Worm (Caenorhabditis elegans) whole organism, early embryonic: ENCODE results near the gene alr-1.

ENCODE experiments used
- aly-1 ChIP-seq: sonication (generic microtip); optimal IDR thresholded peaks from 2 replicates; lab custom pipeline; 2016; ENCODE audit warnings: missing genetic modification characterization, missing compliant biosample characterization
- flt-1 ChIP-seq: fragments of 200-800 bp; sonication (Bioruptor generic); IDR thresholded peaks from 2 replicates; pipeline ENCODE4 v1.3.6; 2022; ENCODE audit warnings: missing genetic modification characterization, missing compliant biosample characterization
- hmg-4 ChIP-seq: fragments of 200-800 bp; sonication (Bioruptor generic); optimal IDR thresholded peaks from 2 replicates; lab custom pipeline; 2018; ENCODE audit warnings: mild to moderate bottlenecking, missing genetic modification characterization, missing compliant biosample characterization
- scrt-1 ChIP-seq: fragments of 200-800 bp; sonication (Bioruptor generic); IDR thresholded peaks from 2 replicates; pipeline ENCODE4 v1.3.6; 2022; ENCODE audit warnings: missing genetic modification characterization, missing compliant biosample characterization
- sea-1 ChIP-seq: fragments of 200-800 bp; sonication (Bioruptor generic); conservative IDR thresholded peaks from 2 replicates; pipeline ENCODE4 v1.3.6; 2022; ENCODE audit warnings: missing genetic modification characterization, missing compliant biosample characterization
- tbx-11 ChIP-seq: fragments of 200-800 bp; sonication (Bioruptor generic); IDR thresholded peaks from 2 replicates; pipeline ENCODE4 v1.3.6; 2022; ENCODE audit warnings: missing genetic modification characterization, missing compliant biosample characterization
- tra-4 ChIP-seq: sonication (generic microtip); optimal IDR thresholded peaks from 2 replicates; lab custom pipeline; 2017; ENCODE audit warnings: missing genetic modification characterization, missing compliant biosample characterization

DNA sequence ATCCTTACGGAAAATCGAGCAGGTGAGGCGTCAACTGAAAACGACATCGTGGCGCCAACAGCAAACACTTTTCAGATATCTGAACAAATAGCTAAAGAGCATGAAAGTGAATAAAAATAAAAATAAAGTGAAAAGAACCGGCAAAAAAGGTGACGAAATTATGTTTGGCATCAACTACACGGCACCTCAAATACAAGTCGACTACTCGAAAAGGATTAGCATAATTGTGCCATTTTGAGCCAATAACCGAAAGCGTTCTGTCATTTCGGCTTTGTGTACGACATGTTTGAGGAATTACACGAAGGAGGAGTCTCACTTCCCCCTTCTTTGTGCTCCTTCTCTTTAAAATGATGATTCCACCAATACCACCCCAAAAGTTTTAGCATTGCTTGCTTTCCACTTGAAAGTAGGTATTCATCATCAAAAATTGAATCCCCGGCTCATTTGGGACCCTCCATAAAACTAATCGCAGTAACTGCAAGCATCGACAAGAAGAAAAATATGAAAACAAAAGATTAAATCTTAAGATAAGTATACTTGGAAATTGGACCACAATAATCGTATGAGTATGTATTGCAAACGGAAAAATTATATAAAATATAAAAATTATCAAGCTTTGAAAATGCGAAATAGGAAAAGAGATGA is 9.5 kb upstream of the alr-1 start:
- TF ChIP-seq hmg-4 (GFP tag; lab: Kevin White, UChicago) (no peak), tbx-11 (GFP tag; lab: Robert Waterston, UW) (no peak), aly-1 (tag; lab: Kevin White, UChicago) (no peak), sea-1 (no peak), flt-1 (GFP tag; lab: Robert Waterston, UW) (no peak), scrt-1 (GFP tag; lab: Robert Waterston, UW) (no peak), tra-4 (tag; lab: Kevin White, UChicago) (no peak)
